Worm (Caenorhabditis elegans): ENCODE results near the gene F40F8.11.

ce11 chrII:11099841-11100240, 32.5 kb downstream of the F40F8.11 start, which contains the start of gene C09H10.4:
- TF ChIP-seq fkh-10 (GFP tag; optimal IDR thresholded peaks at IDR 0.05) = no peak
- no peak for TF ChIP-seq nhr-11 (tag; optimal IDR thresholded peaks at IDR 0.05)
- no peak for TF ChIP-seq fos-1 (tag; optimal IDR thresholded peaks at IDR 0.05)
- no peak for TF ChIP-seq nhr-77 (tag; optimal IDR thresholded peaks at IDR 0.05)
- no peak for TF ChIP-seq nhr-28 (tag; optimal IDR thresholded peaks at IDR 0.05)
- no peak for TF ChIP-seq nhr-237 (tag; optimal IDR thresholded peaks at IDR 0.05)
- TF ChIP-seq ztf-11 (tag; optimal IDR thresholded peaks at IDR 0.05) = no peak
- no peak for TF ChIP-seq skn-1 (tag; optimal IDR thresholded peaks at IDR 0.05)
- TF ChIP-seq unc-98 (GFP tag; IDR thresholded peaks at IDR 0.05) = no peak
- no peak for TF ChIP-seq lsy-2 (tag; optimal IDR thresholded peaks at IDR 0.05)

Data from whole organism, L1 larva.